Worm (Caenorhabditis elegans): Measurements from ENCODE around the gene Y75B8A.10.

ce11 chrIII:12153514-12153913, 29.3 kb downstream of the Y75B8A.10 start:
- TF ChIP-seq unc-62 (GFP tag; optimal IDR thresholded peaks at IDR 0.05) (no peak), mab-5 (tag; optimal IDR thresholded peaks at IDR 0.05) (no peak), nhr-25 (tag; optimal IDR thresholded peaks at IDR 0.05) (no peak), skn-1 (tag; optimal IDR thresholded peaks at IDR 0.05) (no peak), elt-3 (tag; optimal IDR thresholded peaks at IDR 0.05) (no peak), lin-39 (tag; optimal IDR thresholded peaks at IDR 0.05) (no peak), elt-1 (tag; optimal IDR thresholded peaks at IDR 0.05) (no peak), sma-3 (GFP tag; optimal IDR thresholded peaks at IDR 0.05) (no peak), ztf-11 (tag; optimal IDR thresholded peaks at IDR 0.05) (no peak), ama-1 (optimal IDR thresholded peaks at IDR 0.05) (no peak), nhr-11 (tag; optimal IDR thresholded peaks at IDR 0.05) (no peak), unc-39 (tag; optimal IDR thresholded peaks at IDR 0.05) (no peak), zag-1 (tag; optimal IDR thresholded peaks at IDR 0.05) (no peak)

Data from whole organism, L2 larva.